Fruit fly (Drosophila melanogaster) whole organism, embryonic: ENCODE results near the gene Grx5.

Experiments used
- Adf1 ChIP-seq: fragments of 200-800 bp; sonication (Bioruptor generic); IDR thresholded peaks from 2 replicates; pipeline ENCODE4 v1.3.6; 2022; ENCODE audit warnings: missing biosample characterization, missing genetic modification characterization
- CG11723 ChIP-seq: fragments of 200-800 bp; sonication (Bioruptor generic); optimal IDR thresholded peaks from 2 replicates; lab custom pipeline; 2017; ENCODE audit warnings: missing biosample characterization, mild to moderate bottlenecking, missing genetic modification characterization
- CG12659 ChIP-seq: fragments of 200-800 bp; sonication (Bioruptor generic); optimal IDR thresholded peaks from 3 replicates; lab custom pipeline; 2017; ENCODE audit warnings: mild to moderate bottlenecking, missing biosample characterization, missing genetic modification reagents, missing genetic modification characterization
- CG14014 ChIP-seq: fragments of 200-800 bp; sonication (Bioruptor generic); IDR thresholded peaks from 2 replicates; pipeline ENCODE4 v1.3.6; 2022; ENCODE audit warnings: missing biosample characterization, missing genetic modification characterization
- CG14667 ChIP-seq: fragments of 200-800 bp; sonication (Bioruptor generic); IDR thresholded peaks from 2 replicates; pipeline ENCODE4 v1.3.6; 2022; ENCODE audit warnings: missing biosample characterization, missing genetic modification characterization
- CG31388 ChIP-seq: fragments of 200-800 bp; sonication (Bioruptor generic); optimal IDR thresholded peaks from 2 replicates; lab custom pipeline; 2016; ENCODE audit warnings: missing biosample characterization, missing genetic modification characterization
- CG42726 ChIP-seq: fragments of 200-800 bp; sonication (Bioruptor generic); IDR thresholded peaks from 2 replicates; pipeline ENCODE4 v1.3.6; 2022; ENCODE audit warnings: missing biosample characterization, missing genetic modification characterization; ENCODE audit not compliant: partially characterized antibody
- CG6689 ChIP-seq: fragments of 200-800 bp; sonication (Bioruptor generic); IDR thresholded peaks from 2 replicates; pipeline ENCODE4 v1.3.6; 2022; ENCODE audit warnings: missing biosample characterization, missing genetic modification characterization
- CG7839 ChIP-seq: fragments of 200-800 bp; sonication (Bioruptor generic); optimal IDR thresholded peaks from 3 replicates; lab custom pipeline; 2018; ENCODE audit warnings: missing biosample characterization, mild to moderate bottlenecking, missing genetic modification characterization, moderate library complexity
- CG8924 ChIP-seq: fragments of 200-800 bp; optimal IDR thresholded peaks from 3 replicates; lab custom pipeline; 2019; ENCODE audit warnings: missing biosample characterization, mild to moderate bottlenecking, missing genetic modification characterization, moderate library complexity
- CG8944 ChIP-seq: fragments of 200-800 bp; sonication (Bioruptor generic); optimal IDR thresholded peaks from 3 replicates; lab custom pipeline; 2016; ENCODE audit warnings: missing biosample characterization, missing genetic modification characterization
- CG9817 ChIP-seq: fragments of 200-800 bp; sonication (Bioruptor generic); optimal IDR thresholded peaks from 2 replicates; lab custom pipeline; 2018; ENCODE audit warnings: missing biosample characterization, mild to moderate bottlenecking, missing genetic modification characterization, moderate library complexity
- Dfd ChIP-seq, 2 experiments: fragments of >200 bp; optimal IDR thresholded peaks; 2 replicates each; lab custom pipeline; 2017; ENCODE audit warnings: missing biosample characterization in 2 of 2, missing genetic modification characterization in 2 of 2
- Mad ChIP-seq: fragments of 200-800 bp; sonication (Bioruptor generic); optimal IDR thresholded peaks from 2 replicates; lab custom pipeline; 2016; ENCODE audit warnings: missing biosample characterization, missing genetic modification characterization
- NK7.1 ChIP-seq: fragments of 200-800 bp; sonication (Bioruptor generic); optimal IDR thresholded peaks from 3 replicates; lab custom pipeline; 2016; ENCODE audit warnings: missing biosample characterization, missing genetic modification characterization
- Oaz ChIP-seq: fragments of 200-800 bp; sonication (Bioruptor generic); IDR thresholded peaks from 2 replicates; pipeline ENCODE4 v1.3.6; 2022; ENCODE audit warnings: missing biosample characterization, missing genetic modification characterization
- Optix ChIP-seq: fragments of 200-800 bp; sonication (Bioruptor generic); IDR thresholded peaks from 3 replicates; pipeline ENCODE4 v1.3.6; 2022; ENCODE audit warnings: missing biosample characterization, missing genetic modification characterization
- PHDP ChIP-seq: fragments of 200-800 bp; sonication (Bioruptor generic); optimal IDR thresholded peaks from 3 replicates; lab custom pipeline; 2018; ENCODE audit warnings: missing biosample characterization, mild to moderate bottlenecking, missing genetic modification characterization, moderate library complexity
- Sin3A ChIP-seq: fragments of >200 bp; optimal IDR thresholded peaks from 2 replicates; lab custom pipeline; 2018
- Sox100B ChIP-seq: fragments of 200-800 bp; sonication (Bioruptor generic); optimal IDR thresholded peaks from 3 replicates; lab custom pipeline; 2018; ENCODE audit warnings: missing biosample characterization, mild to moderate bottlenecking, missing genetic modification characterization
- Vsx1 ChIP-seq: fragments of 200-800 bp; sonication (Bioruptor generic); optimal IDR thresholded peaks from 2 replicates; lab custom pipeline; 2017; ENCODE audit warnings: missing biosample characterization, mild to moderate bottlenecking, missing genetic modification characterization, missing genetic modification reagents
- Xbp1 ChIP-seq: fragments of 200-800 bp; sonication (Bioruptor generic); optimal IDR thresholded peaks from 3 replicates; lab custom pipeline; 2016; ENCODE audit warnings: missing biosample characterization, mild to moderate bottlenecking, missing genetic modification characterization
- al ChIP-seq: fragments of 200-800 bp; sonication (Bioruptor generic); IDR thresholded peaks from 2 replicates; pipeline ENCODE4 v1.3.6; 2022; ENCODE audit warnings: missing biosample characterization, missing genetic modification characterization
- ara ChIP-seq: fragments of 200-800 bp; sonication (Bioruptor generic); IDR thresholded peaks from 2 replicates; pipeline ENCODE4 v1.3.6; 2022; ENCODE audit warnings: missing biosample characterization, missing genetic modification characterization
- bcd ChIP-seq: fragments of 200-800 bp; sonication (Bioruptor generic); optimal IDR thresholded peaks from 2 replicates; lab custom pipeline; 2017; ENCODE audit warnings: missing biosample characterization, mild to moderate bottlenecking, missing genetic modification characterization
- cad ChIP-seq: fragments of >200 bp; optimal IDR thresholded peaks from 2 replicates; lab custom pipeline; 2017; ENCODE audit warnings: missing biosample characterization, missing genetic modification characterization
- chm ChIP-seq: fragments of 200-800 bp; sonication (Bioruptor generic); IDR thresholded peaks from 2 replicates; pipeline ENCODE4 v1.3.6; 2022; ENCODE audit warnings: missing biosample characterization, missing genetic modification characterization
- croc ChIP-seq: fragments of 200-800 bp; sonication (Bioruptor generic); conservative IDR thresholded peaks from 3 replicates; pipeline ENCODE4 v1.3.6; 2022; ENCODE audit warnings: missing biosample characterization, missing genetic modification characterization
- disco-r ChIP-seq: fragments of 200-800 bp; sonication (Bioruptor generic); optimal IDR thresholded peaks from 2 replicates; lab custom pipeline; 2016; ENCODE audit warnings: missing biosample characterization, missing genetic modification characterization
- fd64A ChIP-seq: fragments of 200-800 bp; sonication (Bioruptor generic); optimal IDR thresholded peaks from 3 replicates; lab custom pipeline; 2018; ENCODE audit warnings: missing biosample characterization, mild to moderate bottlenecking, missing genetic modification characterization
- ind ChIP-seq: fragments of 200-800 bp; sonication (Bioruptor generic); optimal IDR thresholded peaks from 3 replicates; lab custom pipeline; 2016; ENCODE audit warnings: missing biosample characterization, missing genetic modification characterization
- jing ChIP-seq: fragments of 200-800 bp; sonication (Bioruptor generic); optimal IDR thresholded peaks from 2 replicates; lab custom pipeline; 2018; ENCODE audit warnings: missing biosample characterization, mild to moderate bottlenecking, missing genetic modification characterization
- kah ChIP-seq: fragments of 200-800 bp; sonication (Bioruptor generic); optimal IDR thresholded peaks from 2 replicates; lab custom pipeline; 2018; ENCODE audit warnings: missing biosample characterization, mild to moderate bottlenecking, missing genetic modification characterization
- kay ChIP-seq: fragments of 200-800 bp; sonication (Bioruptor generic); optimal IDR thresholded peaks from 2 replicates; lab custom pipeline; 2016; ENCODE audit warnings: missing biosample characterization, missing genetic modification characterization
- klu ChIP-seq: fragments of 200-800 bp; sonication (Bioruptor generic); IDR thresholded peaks from 2 replicates; pipeline ENCODE4 v1.3.6; 2022; ENCODE audit warnings: missing biosample characterization, missing genetic modification characterization
- lov ChIP-seq, 2 experiments: fragments of 200-800 bp in 1 of 2; fragments of >200 bp in 1 of 2; sonication (Bioruptor generic) in 1 of 2; IDR thresholded peaks in 1 of 2; optimal IDR thresholded peaks in 1 of 2; 2 replicates in 1 of 2; 3 replicates in 1 of 2; pipeline versions ENCODE4 v1.3.6 to Lab custom; 2017 to 2022; ENCODE audit warnings: missing biosample characterization in 1 of 2, missing genetic modification characterization in 1 of 2
- luna ChIP-seq: fragments of 200-800 bp; sonication (Bioruptor generic); optimal IDR thresholded peaks from 2 replicates; lab custom pipeline; 2016; ENCODE audit warnings: missing biosample characterization, missing genetic modification characterization
- mam ChIP-seq: fragments of 200-800 bp; sonication (Bioruptor generic); optimal IDR thresholded peaks from 3 replicates; lab custom pipeline; 2016; ENCODE audit warnings: missing biosample characterization, missing genetic modification characterization
- nerfin-1 ChIP-seq: fragments of 200-800 bp; sonication (Bioruptor generic); optimal IDR thresholded peaks from 3 replicates; lab custom pipeline; 2019; ENCODE audit warnings: missing biosample characterization, mild to moderate bottlenecking, missing genetic modification characterization, moderate library complexity
- onecut ChIP-seq: fragments of 200-800 bp; sonication (Bioruptor generic); IDR thresholded peaks from 2 replicates; pipeline ENCODE4 v1.3.6; 2022; ENCODE audit warnings: missing biosample characterization, missing genetic modification characterization
- pan ChIP-seq, 4 experiments: fragments of >200 bp in 3 of 4; fragments of 200-800 bp in 1 of 4; sonication (Bioruptor generic) in 1 of 4; optimal IDR thresholded peaks in 3 of 4; IDR thresholded peaks in 1 of 4; 2 replicates each; pipeline versions ENCODE4 v1.3.6 to Lab custom; 2017 to 2022; ENCODE audit warnings: missing biosample characterization in 2 of 4, missing genetic modification characterization in 2 of 4, mixed read lengths in 1 of 4
- peb ChIP-seq: fragments of 200-800 bp; sonication (Bioruptor generic); IDR thresholded peaks from 2 replicates; pipeline ENCODE4 v1.3.6; 2022; ENCODE audit warnings: missing biosample characterization, missing genetic modification characterization
- pzg ChIP-seq: fragments of 200-800 bp; sonication (Bioruptor generic); optimal IDR thresholded peaks from 3 replicates; lab custom pipeline; 2018; ENCODE audit warnings: missing biosample characterization, mild to moderate bottlenecking, missing genetic modification characterization, moderate library complexity
- sens-2 ChIP-seq: fragments of 200-800 bp; sonication (Bioruptor generic); IDR thresholded peaks from 2 replicates; pipeline ENCODE4 v1.3.6; 2022; ENCODE audit warnings: missing biosample characterization, missing genetic modification characterization
- sisA ChIP-seq: fragments of 200-800 bp; sonication (Bioruptor generic); IDR thresholded peaks from 2 replicates; pipeline ENCODE4 v1.3.6; 2022; ENCODE audit warnings: missing biosample characterization, missing genetic modification characterization
- tio ChIP-seq: fragments of 200-800 bp; sonication (Bioruptor generic); optimal IDR thresholded peaks from 2 replicates; lab custom pipeline; 2017; ENCODE audit warnings: missing biosample characterization, missing genetic modification characterization, inconsistent platforms
- toy ChIP-seq: fragments of 200-800 bp; sonication (Bioruptor generic); IDR thresholded peaks from 2 replicates; pipeline ENCODE4 v1.3.6; 2022; ENCODE audit warnings: missing biosample characterization, missing genetic modification characterization
- trem ChIP-seq: fragments of 200-800 bp; optimal IDR thresholded peaks from 3 replicates; lab custom pipeline; 2019; ENCODE audit warnings: missing biosample characterization, mild to moderate bottlenecking, missing genetic modification characterization, moderate library complexity
- tup ChIP-seq: fragments of 200-800 bp; sonication (Bioruptor generic); optimal IDR thresholded peaks from 2 replicates; lab custom pipeline; 2016; ENCODE audit warnings: missing biosample characterization, mild to moderate bottlenecking, missing genetic modification characterization, moderate library complexity

Grx5 gene

DNA sequence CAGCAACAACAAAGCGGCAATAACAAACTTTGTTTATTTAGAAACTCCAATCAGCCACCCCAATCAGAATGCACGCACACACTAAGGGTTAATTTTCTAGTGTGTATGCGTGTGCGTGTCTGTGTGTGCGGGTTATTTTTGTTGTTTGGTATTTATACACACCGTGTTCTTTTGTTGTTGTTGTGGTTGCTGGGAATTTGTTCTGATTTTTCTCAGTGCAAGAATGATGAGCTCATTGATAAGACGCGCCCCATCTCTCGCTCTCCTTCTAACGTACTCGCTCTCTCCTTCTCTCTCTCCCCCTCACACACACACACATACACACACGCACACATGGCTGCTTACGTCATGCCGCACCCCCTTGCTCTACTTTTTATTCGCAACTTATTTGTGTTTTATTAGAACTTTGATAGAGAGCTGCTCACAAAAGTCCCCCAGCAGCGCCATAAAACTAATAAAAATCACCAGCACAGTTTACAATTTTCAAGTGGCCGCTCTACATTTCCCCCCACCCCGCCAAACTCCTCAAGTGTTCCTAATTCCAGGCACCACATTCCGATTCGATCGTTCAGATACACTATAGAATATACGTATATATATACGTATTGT, 1.8 kb upstream of the Grx5 start (continued):
- peak; percentile 41; the same call in 1 of the 2 replicates for TF ChIP-seq CG14667 (GFP tag; lab: Robert Waterston, UW)
- TF ChIP-seq CG8944 (GFP tag; lab: Kevin White, UChicago): peak; percentile 49
- peak; percentile 9 for TF ChIP-seq fd64A
- TF ChIP-seq trem (tag; lab: Kevin White, UChicago): no peak
- peak; percentile 26 for TF ChIP-seq ind (GFP tag; lab: Kevin White, UChicago)
- 0 out of 2 replicates have a peak, but pooled peaks have one; percentile 3 for TF ChIP-seq onecut (GFP tag; lab: Robert Waterston, UW)
- 0 out of 2 replicates have a peak, but pooled peaks have one; percentile 40 for TF ChIP-seq Oaz (GFP tag; lab: Robert Waterston, UW)
- no peak for TF ChIP-seq disco-r
- peak; percentile 44 for TF ChIP-seq PHDP (tag; lab: Kevin White, UChicago)
- no peak for TF ChIP-seq Sin3A
- no peak for TF ChIP-seq CG11723 (GFP tag; lab: Kevin White, UChicago)
- TF ChIP-seq Dfd (GFP tag; optimal IDR thresholded peaks at IDR 0.05; lab: Kevin White, UChicago): no peak
- peak; percentile 34 for TF ChIP-seq Xbp1 (GFP tag; lab: Kevin White, UChicago)
- no peak for TF ChIP-seq peb (GFP tag; lab: Robert Waterston, UW)
- peak; percentile 46 for TF ChIP-seq bcd
- no peak for TF ChIP-seq luna (GFP tag; lab: Kevin White, UChicago)
- peak; percentile 63; the same call in 1 of the 2 replicates for TF ChIP-seq chm (GFP tag; lab: Robert Waterston, UW)
- TF ChIP-seq ara (GFP tag; lab: Robert Waterston, UW): peak; percentile 26; the same call in 1 of the 2 replicates
- TF ChIP-seq jing (GFP tag; lab: Kevin White, UChicago): no peak
- no peak for TF ChIP-seq lov (optimal IDR thresholded peaks at IDR 0.05; lab: Kevin White, UChicago)
- 0 out of 3 replicates have a peak, but pooled peaks have one; percentile 22 for TF ChIP-seq lov (GFP tag; IDR thresholded peaks at IDR 0.05; lab: Robert Waterston, UW)
- TF ChIP-seq pzg (GFP tag; lab: Kevin White, UChicago): peak; percentile 6
- peak; percentile 26 for TF ChIP-seq nerfin-1 (tag; lab: Kevin White, UChicago)
- TF ChIP-seq al (GFP tag; lab: Robert Waterston, UW): peak; percentile 61
- no peak for TF ChIP-seq croc
- peak; percentile 20; the same call in 1 of the 2 replicates for TF ChIP-seq sisA (GFP tag; lab: Robert Waterston, UW)
- peak; percentile 27; the same call in 1 of the 2 replicates for TF ChIP-seq CG6689 (GFP tag; lab: Robert Waterston, UW)
- TF ChIP-seq CG7839: peak; percentile 38
- peak; percentile 57 for TF ChIP-seq CG8924 (tag; lab: Kevin White, UChicago)
- TF ChIP-seq CG42726: 0 out of 2 replicates have a peak, but pooled peaks have one; percentile 37
- TF ChIP-seq NK7.1 (GFP tag; lab: Kevin White, UChicago): no peak
- no peak for TF ChIP-seq sens-2 (GFP tag; lab: Robert Waterston, UW)
- peak; percentile 47; the same call in 1 of the 2 replicates for TF ChIP-seq CG14014
- TF ChIP-seq Vsx1: no peak
- TF ChIP-seq CG31388 (GFP tag; lab: Kevin White, UChicago): no peak
- TF ChIP-seq pan (optimal IDR thresholded peaks at IDR 0.05; lab: Kevin White, UChicago): no peak
- peak in 1 of 2 experiments; percentile 68 for TF ChIP-seq pan (GFP tag; optimal IDR thresholded peaks at IDR 0.05 in 1 of 2, IDR thresholded peaks at IDR 0.05 in 1 of 2)
- TF ChIP-seq CG9817 (tag; lab: Kevin White, UChicago): peak; percentile 32
- TF ChIP-seq mam: peak; percentile 60
- no peak for TF ChIP-seq cad (GFP tag; lab: Kevin White, UChicago)
- TF ChIP-seq klu (GFP tag; lab: Robert Waterston, UW): 0 out of 2 replicates have a peak, but pooled peaks have one; percentile 19
- TF ChIP-seq Optix: peak; percentile 53; the same call in 1 of the 3 replicates
- no peak for TF ChIP-seq Adf1 (GFP tag; lab: Robert Waterston, UW)
- 0 out of 2 replicates have a peak, but pooled peaks have one; percentile 26 for TF ChIP-seq toy (GFP tag; lab: Robert Waterston, UW)
- peak; percentile 15 for TF ChIP-seq Mad (GFP tag; lab: Kevin White, UChicago)
- no peak for TF ChIP-seq kay (GFP tag; lab: Kevin White, UChicago)
- no peak for TF ChIP-seq tio (GFP tag; lab: Kevin White, UChicago)
- TF ChIP-seq kah (GFP tag; lab: Kevin White, UChicago): no peak
- no peak for TF ChIP-seq tup (GFP tag; lab: Kevin White, UChicago)
- no peak for TF ChIP-seq Sox100B (GFP tag; lab: Kevin White, UChicago)
- peak; percentile 2 for TF ChIP-seq CG12659 (GFP tag; lab: Kevin White, UChicago)
